Fruit fly (Drosophila melanogaster): ENCODE results near the gene CG15531.

The CG15531 gene

DNA sequence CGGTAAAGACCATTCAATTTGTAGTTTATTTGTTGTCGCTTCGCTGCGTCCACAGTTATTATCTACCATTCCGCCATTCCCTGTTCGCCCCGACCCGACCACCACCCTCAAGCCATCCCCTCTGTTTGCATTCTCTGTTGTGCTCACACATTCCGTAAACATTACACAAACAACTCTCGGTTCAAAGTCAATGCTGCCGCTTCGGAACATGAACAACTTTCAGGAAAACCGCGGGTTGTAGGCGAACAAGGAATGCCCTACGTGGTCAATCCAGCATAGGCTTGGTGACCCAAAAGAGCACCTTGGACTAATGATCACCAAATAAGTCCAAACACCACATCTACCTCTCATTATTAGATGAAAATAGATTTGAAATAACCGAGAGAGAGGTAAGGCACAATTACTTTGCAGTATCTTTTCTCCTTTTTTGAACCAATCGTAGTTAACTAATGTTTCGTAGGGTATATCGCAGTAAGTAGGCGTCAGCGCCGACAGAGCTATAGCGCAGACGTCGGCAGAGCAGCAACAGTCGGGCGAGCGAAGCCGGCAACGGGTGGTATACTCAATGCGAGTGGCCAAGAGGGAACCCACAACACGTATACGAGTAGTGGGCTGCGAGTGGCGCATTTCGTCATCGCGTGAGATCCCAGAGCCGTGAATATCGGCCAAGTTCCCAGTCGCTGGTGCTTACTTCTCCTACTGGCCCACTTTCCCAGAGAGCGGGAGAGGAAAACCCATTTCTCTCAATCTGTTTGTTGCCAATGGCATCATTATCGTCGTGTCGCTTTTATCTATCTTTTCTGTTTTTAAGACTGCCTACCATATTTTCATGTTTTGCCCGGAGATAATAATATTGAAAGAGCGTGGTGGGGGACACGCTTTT is 7.3 kb upstream of the CG15531 start (continued):
- TF ChIP-seq CG12659 (GFP tag; optimal IDR thresholded peaks at IDR 0.05) (peak; percentile 90), chinmo (GFP tag; IDR thresholded peaks at IDR 0.05; ENCODE audit: partially characterized antibody) (peak; percentile 94), Gsc (GFP tag; IDR thresholded peaks at IDR 0.05) (peak; percentile 82; the same call in 1 of the 2 replicates), grau (tag; optimal IDR thresholded peaks at IDR 0.05) (peak; percentile 92), Oaz (GFP tag; IDR thresholded peaks at IDR 0.05) (peak; percentile 94), ewg (GFP tag; optimal IDR thresholded peaks at IDR 0.05) (peak; percentile 82), tx (GFP tag; optimal IDR thresholded peaks at IDR 0.05) (peak; percentile 96), fd102C (GFP tag; optimal IDR thresholded peaks at IDR 0.05) (peak; percentile 22), sens (GFP tag) (peak; percentile 100), CG42726 (GFP tag; IDR thresholded peaks at IDR 0.05; ENCODE audit: partially characterized antibody) (no peak), Dad (GFP tag; optimal IDR thresholded peaks at IDR 0.05) (peak; percentile 97), MTF-1 (GFP tag; optimal IDR thresholded peaks at IDR 0.05; ENCODE audit: borderline replicate concordance) (peak; percentile 81), E2f1 (GFP tag; IDR thresholded peaks at IDR 0.05) (peak; percentile 93), CG11093 (GFP tag; IDR thresholded peaks at IDR 0.05) (peak; percentile 90), Opbp (GFP tag; IDR thresholded peaks at IDR 0.05; ENCODE audit: partially characterized antibody) (no peak), trem (tag; optimal IDR thresholded peaks at IDR 0.05) (peak; percentile 92), CG1024 (GFP tag; IDR thresholded peaks at IDR 0.05) (peak; percentile 90), CG10565 (GFP tag; optimal IDR thresholded peaks at IDR 0.05) (peak; percentile 93), pan (optimal IDR thresholded peaks at IDR 0.05) (no peak), pan (GFP tag; optimal IDR thresholded peaks at IDR 0.05 in 1 of 2, IDR thresholded peaks at IDR 0.05 in 1 of 2) (peak in 1 of 2 experiments; percentile 91), lbe (GFP tag; optimal IDR thresholded peaks at IDR 0.05) (no peak), jing (GFP tag; optimal IDR thresholded peaks at IDR 0.05) (peak; percentile 93), CG10979 (tag; optimal IDR thresholded peaks at IDR 0.05) (peak; percentile 97), CG6175 (GFP tag; IDR thresholded peaks at IDR 0.05) (peak; percentile 62; the same call in 2 of the 3 replicates), pho (GFP tag; optimal IDR thresholded peaks at IDR 0.05) (peak; percentile 95), CG17385 (GFP tag; optimal IDR thresholded peaks at IDR 0.05) (peak; percentile 84), Six4 (GFP tag; optimal IDR thresholded peaks at IDR 0.05) (peak; percentile 97), CG14710 (tag; optimal IDR thresholded peaks at IDR 0.05) (peak; percentile 95), CG14441 (GFP tag; IDR thresholded peaks at IDR 0.05) (peak; percentile 92), Dip3 (GFP tag; optimal IDR thresholded peaks at IDR 0.05) (peak; percentile 98), CG9215 (GFP tag; IDR thresholded peaks at IDR 0.05) (peak; percentile 90), unc-4 (GFP tag; IDR thresholded peaks at IDR 0.05; ENCODE audit: partially characterized antibody) (0 out of 2 replicates have a peak, but pooled peaks have one; percentile 3), h (optimal IDR thresholded peaks at IDR 0.05) (no peak), vfl (GFP tag; optimal IDR thresholded peaks at IDR 0.05) (peak; percentile 92), CG12942 (GFP tag; optimal IDR thresholded peaks at IDR 0.05) (peak; percentile 93), CG14014 (GFP tag; IDR thresholded peaks at IDR 0.05) (peak; percentile 97), CG6813 (GFP tag; optimal IDR thresholded peaks at IDR 0.05) (peak; percentile 93), sens-2 (GFP tag; IDR thresholded peaks at IDR 0.05) (peak; percentile 94), CG6689 (GFP tag; IDR thresholded peaks at IDR 0.05) (peak; percentile 95), seq (GFP tag; IDR thresholded peaks at IDR 0.05) (peak; percentile 92), NfI (GFP tag; optimal IDR thresholded peaks at IDR 0.05) (peak; percentile 90), HLH54F (GFP tag; optimal IDR thresholded peaks at IDR 0.05) (peak; percentile 94), dmrt11E (tag; optimal IDR thresholded peaks at IDR 0.05) (peak; percentile 71), CG14965 (GFP tag; optimal IDR thresholded peaks at IDR 0.05; ENCODE audit: borderline replicate concordance) (peak; percentile 92), CG8388 (GFP tag; optimal IDR thresholded peaks at IDR 0.05) (peak; percentile 88), ash1 (GFP tag; optimal IDR thresholded peaks at IDR 0.05) (peak; percentile 76), CG34224 (GFP tag; IDR thresholded peaks at IDR 0.05; ENCODE audit: partially characterized antibody) (peak; percentile 32; the same call in 1 of the 3 replicates), Fer3 (tag; optimal IDR thresholded peaks at IDR 0.05) (peak; percentile 96)

Measured in whole organism, embryonic.